Fruit fly (Drosophila melanogaster): Measurements from ENCODE around the gene CG31220.
A peak's percentile ranks its signal among the peaks of the same experiment; 100 is the strongest.

CG31220 gene

dm6 chr3R:19641058-19641457 lies 7.2 kb upstream of the CG31220 start (continued):
- peak; percentile 94; the same call in 3 of the 4 replicates for TF ChIP-seq chinmo (GFP tag; IDR thresholded peaks at IDR 0.05; ENCODE audit: partially characterized antibody)
- no peak for TF ChIP-seq CG31388 (GFP tag; optimal IDR thresholded peaks at IDR 0.05)
- TF ChIP-seq grn (GFP tag; optimal IDR thresholded peaks at IDR 0.05) = no peak
- TF ChIP-seq CG17829 (tag; optimal IDR thresholded peaks at IDR 0.05) = no peak
- no peak for TF ChIP-seq HLHmδ (GFP tag; optimal IDR thresholded peaks at IDR 0.05)
- TF ChIP-seq az2 (GFP tag; optimal IDR thresholded peaks at IDR 0.05) = no peak
- 0 out of 2 replicates have a peak, but pooled peaks have one; percentile 16 for TF ChIP-seq E2f2 (GFP tag; IDR thresholded peaks at IDR 0.05)
- TF ChIP-seq CG15696 (tag; optimal IDR thresholded peaks at IDR 0.05) = no peak
- no peak for TF ChIP-seq Gug (GFP tag; IDR thresholded peaks at IDR 0.05)
- TF ChIP-seq MESR4 (GFP tag; optimal IDR thresholded peaks at IDR 0.05) = no peak
- TF ChIP-seq H15 (GFP tag; IDR thresholded peaks at IDR 0.05) = no peak
- no peak for TF ChIP-seq GATAe (GFP tag; conservative IDR thresholded peaks at IDR 0.05)

- TF ChIP-seq Fer2 (tag; optimal IDR thresholded peaks at IDR 0.05) (peak; percentile 89), HHEX (GFP tag; optimal IDR thresholded peaks at IDR 0.05) (peak; percentile 85), Adf1 (GFP tag; IDR thresholded peaks at IDR 0.05) (0 out of 2 replicates have a peak, but pooled peaks have one; percentile 11), Dek (tag; optimal IDR thresholded peaks at IDR 0.05) (peak; percentile 77), esg (GFP tag; conservative IDR thresholded peaks at IDR 0.05) (peak; percentile 80), kay (GFP tag; optimal IDR thresholded peaks at IDR 0.05) (peak; percentile 70), Oaz (GFP tag; IDR thresholded peaks at IDR 0.05) (peak; percentile 75), stwl (tag; optimal IDR thresholded peaks at IDR 0.05) (peak; percentile 15), slou (GFP tag; optimal IDR thresholded peaks at IDR 0.05) (no peak), CG3995 (GFP tag; optimal IDR thresholded peaks at IDR 0.05) (peak; percentile 38), Sin3A (optimal IDR thresholded peaks at IDR 0.05) (no peak), hth (optimal IDR thresholded peaks at IDR 0.05) (no peak), CG18476 (GFP tag; optimal IDR thresholded peaks at IDR 0.05) (peak; percentile 62), CG3726 (GFP tag; IDR thresholded peaks at IDR 0.05) (peak; percentile 80; the same call in 1 of the 3 replicates), CG18262 (tag; optimal IDR thresholded peaks at IDR 0.05) (peak; percentile 87), z (GFP tag; IDR thresholded peaks at IDR 0.05) (peak; percentile 56; the same call in 1 of the 3 replicates), tin (GFP tag; optimal IDR thresholded peaks at IDR 0.05) (peak; percentile 75), CG13287 (GFP tag; IDR thresholded peaks at IDR 0.05; ENCODE audit: partially characterized antibody) (no peak), Bgb (GFP tag; IDR thresholded peaks at IDR 0.05; ENCODE audit: partially characterized antibody) (no peak), ac (GFP tag; optimal IDR thresholded peaks at IDR 0.05) (peak; percentile 18), CG8281 (tag; optimal IDR thresholded peaks at IDR 0.05) (peak; percentile 74), Aef1 (GFP tag; IDR thresholded peaks at IDR 0.05) (peak; percentile 78), HLH4C (GFP tag; IDR thresholded peaks at IDR 0.05; ENCODE audit: partially characterized antibody) (no peak), MTF-1 (GFP tag; optimal IDR thresholded peaks at IDR 0.05; ENCODE audit: borderline replicate concordance) (peak; percentile 75), CG9932 (GFP tag; IDR thresholded peaks at IDR 0.05) (peak; percentile 76), CG13424 (tag; optimal IDR thresholded peaks at IDR 0.05) (peak; percentile 93), Sry-δ (GFP tag; optimal IDR thresholded peaks at IDR 0.05) (no peak), CG6175 (GFP tag; IDR thresholded peaks at IDR 0.05) (peak; percentile 69; the same call in 2 of the 3 replicates), hbn (GFP tag; IDR thresholded peaks at IDR 0.05; ENCODE audit: partially characterized antibody) (no peak), CG2120 (GFP tag; optimal IDR thresholded peaks at IDR 0.05) (peak; percentile 78), NC2α (GFP tag; optimal IDR thresholded peaks at IDR 0.05) (peak; percentile 22), zf30C (GFP tag; optimal IDR thresholded peaks at IDR 0.05) (no peak), MESR4 (GFP tag; optimal IDR thresholded peaks at IDR 0.05) (no peak), CG8290 (GFP tag; optimal IDR thresholded peaks at IDR 0.05) (no peak), CG8290 (tag; optimal IDR thresholded peaks at IDR 0.05) (peak; percentile 24 to 51), jigr1 (GFP tag; IDR thresholded peaks at IDR 0.05) (0 out of 3 replicates have a peak, but pooled peaks have one; percentile 42), mirr (GFP tag; optimal IDR thresholded peaks at IDR 0.05) (peak; percentile 66), ERR (GFP tag; optimal IDR thresholded peaks at IDR 0.05) (peak; percentile 31), Mad (GFP tag; optimal IDR thresholded peaks at IDR 0.05) (peak; percentile 34)
These were observed 6.7 kb upstream of the CG31220 start for dm6 chr3R:19641498-19642065.
